Fruit fly (Drosophila melanogaster) whole organism, larva: ENCODE results near the gene LManII.

Experiments used
- noc ChIP-seq: fragments of 200-800 bp; sonication (Bioruptor generic); optimal IDR thresholded peaks from 3 replicates; lab custom pipeline; 2019; ENCODE audit warnings: missing biosample characterization, mild to moderate bottlenecking, missing genetic modification characterization, moderate library complexity

Gene LManII

DNA sequence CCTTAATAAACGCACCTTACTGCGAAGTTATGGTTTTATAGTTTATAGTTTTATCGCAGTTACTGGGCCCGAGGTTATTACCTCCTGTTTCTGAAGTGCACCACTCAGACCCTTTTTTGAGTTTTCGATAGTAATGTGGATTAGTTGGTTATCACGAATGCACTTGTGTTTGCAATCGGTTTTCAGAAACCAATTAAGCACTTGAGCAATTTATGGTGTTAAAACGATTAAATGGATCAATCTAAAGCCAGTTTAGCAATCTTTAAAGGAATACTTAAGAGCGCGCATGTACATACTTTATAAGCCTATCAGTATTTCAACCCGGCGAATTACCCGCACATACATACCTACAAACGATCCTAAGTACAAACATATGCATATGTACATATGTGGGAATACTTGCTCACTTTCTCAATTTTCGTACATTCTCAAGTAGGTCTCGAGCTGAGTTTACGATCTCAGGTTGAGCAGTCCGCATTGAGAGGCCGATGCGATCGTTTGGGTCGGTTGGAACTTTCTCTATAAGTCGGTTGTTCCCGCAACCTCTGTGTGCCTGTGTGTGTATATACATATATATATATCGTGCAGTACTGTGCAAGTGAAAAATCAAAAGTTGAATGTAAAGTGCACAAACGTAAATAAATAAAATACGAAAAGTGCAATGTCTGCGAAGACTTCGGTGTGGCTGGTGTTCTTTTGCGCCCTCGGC is at the start of gene LManII, which contains the start of gene LManI:
Gene LManII (plus strand): TSS at position 468 of the 709 bp plus-strand sequence.
Gene LManI (minus strand): TSS at position 51 of the 709 bp plus-strand sequence.
- TF ChIP-seq noc (tag; lab: Kevin White, UChicago) = no peak

DNA sequence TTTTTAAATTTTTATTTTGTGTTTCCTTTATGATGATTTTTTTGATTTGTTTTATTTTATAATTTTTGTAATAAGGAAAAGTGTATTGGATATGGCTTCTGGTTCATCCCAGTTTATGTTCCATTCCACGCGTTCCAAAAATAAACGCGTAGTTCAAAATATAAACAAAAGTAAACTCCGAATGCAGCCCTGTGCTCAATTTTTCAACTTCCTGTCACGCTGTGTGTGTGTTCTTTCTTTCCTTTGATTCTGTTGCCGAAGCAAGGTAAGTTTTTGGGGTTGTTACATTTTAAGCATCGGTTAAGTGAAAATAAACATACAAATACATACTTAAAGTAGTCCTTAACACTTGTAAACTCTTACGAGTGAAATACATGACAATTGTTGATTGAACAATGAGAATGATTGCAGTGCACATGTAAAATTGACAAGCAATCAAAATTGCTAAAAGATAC is 49.3 kb upstream of the LManII start, which contains the start of the genes Ip259 and RpS27A:
Gene Ip259 (plus strand): TSS at position 231 of the 455 bp plus-strand sequence.
Gene RpS27A (plus strand): TSS at position 231 of the 455 bp plus-strand sequence.
- TF ChIP-seq noc (tag; lab: Kevin White, UChicago) = no peak

DNA sequence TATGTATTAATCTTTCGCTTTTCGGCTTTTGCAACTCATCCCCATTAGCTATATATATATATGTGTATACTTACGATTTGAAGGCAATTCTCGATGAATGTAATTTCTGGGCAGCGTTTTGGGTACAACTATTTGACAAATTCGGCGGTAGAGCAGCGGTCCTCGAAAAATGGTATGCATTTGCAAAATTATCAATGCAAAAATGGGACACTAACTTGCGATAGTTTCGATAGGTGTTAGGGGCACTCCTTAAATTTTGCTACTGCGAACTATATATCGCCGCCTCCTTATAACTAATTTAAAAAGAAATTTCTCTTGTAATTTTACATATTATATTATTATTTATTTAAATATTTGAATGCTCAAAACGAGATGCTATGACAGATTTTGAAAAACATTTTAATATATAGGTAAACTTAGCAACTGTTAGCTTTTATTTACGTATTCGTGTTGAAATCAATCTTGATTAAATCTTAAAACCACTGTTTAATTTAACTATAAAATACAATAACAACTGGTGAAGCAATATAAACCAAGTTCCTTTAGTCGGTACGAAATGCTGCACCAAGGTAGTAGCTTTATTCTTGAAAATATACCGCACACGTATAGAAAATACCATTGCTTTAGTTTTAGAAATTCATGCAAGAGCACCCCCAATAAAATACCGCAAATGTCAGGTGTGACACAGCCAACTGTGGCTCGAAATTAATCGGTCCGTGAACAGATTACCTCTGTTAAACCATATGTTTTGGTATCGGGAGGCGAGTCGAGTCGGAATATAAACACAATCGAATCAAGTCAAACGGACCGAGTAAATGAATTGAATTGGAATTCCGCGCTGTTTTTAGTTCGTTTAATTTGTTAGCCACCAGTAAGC is 44.0 kb upstream of the LManII start, which contains the start of the genes CG5355 and Klp31E:
Gene CG5355 (minus strand): TSS at position 213 of the 877 bp plus-strand sequence.
Gene Klp31E (plus strand): TSS at position 767 of the 877 bp plus-strand sequence.
- no peak for TF ChIP-seq noc (tag; lab: Kevin White, UChicago)

DNA sequence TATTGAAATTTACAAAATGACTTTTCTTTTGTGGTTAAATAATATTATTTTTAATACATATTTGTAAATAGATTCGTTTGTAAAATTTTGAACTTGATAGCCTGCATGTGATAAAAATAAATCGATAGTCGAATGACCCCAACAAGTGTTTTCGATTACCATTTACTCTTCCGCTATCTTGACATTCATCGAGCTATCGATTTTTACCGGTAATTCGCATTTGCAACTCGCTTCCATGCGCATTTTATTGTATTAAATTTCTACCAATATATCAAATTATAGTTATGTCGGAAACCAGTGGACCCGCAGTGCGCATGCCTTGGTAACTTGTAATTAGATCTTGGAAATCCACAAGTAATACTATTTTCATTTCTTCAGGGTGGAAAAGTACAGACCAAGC is 38.5 kb upstream of the LManII start, which contains the start of gene RfC3:
Gene RfC3 (plus strand): TSS at position 210 of the 400 bp plus-strand sequence.
- no peak for TF ChIP-seq noc (tag; lab: Kevin White, UChicago)

DNA sequence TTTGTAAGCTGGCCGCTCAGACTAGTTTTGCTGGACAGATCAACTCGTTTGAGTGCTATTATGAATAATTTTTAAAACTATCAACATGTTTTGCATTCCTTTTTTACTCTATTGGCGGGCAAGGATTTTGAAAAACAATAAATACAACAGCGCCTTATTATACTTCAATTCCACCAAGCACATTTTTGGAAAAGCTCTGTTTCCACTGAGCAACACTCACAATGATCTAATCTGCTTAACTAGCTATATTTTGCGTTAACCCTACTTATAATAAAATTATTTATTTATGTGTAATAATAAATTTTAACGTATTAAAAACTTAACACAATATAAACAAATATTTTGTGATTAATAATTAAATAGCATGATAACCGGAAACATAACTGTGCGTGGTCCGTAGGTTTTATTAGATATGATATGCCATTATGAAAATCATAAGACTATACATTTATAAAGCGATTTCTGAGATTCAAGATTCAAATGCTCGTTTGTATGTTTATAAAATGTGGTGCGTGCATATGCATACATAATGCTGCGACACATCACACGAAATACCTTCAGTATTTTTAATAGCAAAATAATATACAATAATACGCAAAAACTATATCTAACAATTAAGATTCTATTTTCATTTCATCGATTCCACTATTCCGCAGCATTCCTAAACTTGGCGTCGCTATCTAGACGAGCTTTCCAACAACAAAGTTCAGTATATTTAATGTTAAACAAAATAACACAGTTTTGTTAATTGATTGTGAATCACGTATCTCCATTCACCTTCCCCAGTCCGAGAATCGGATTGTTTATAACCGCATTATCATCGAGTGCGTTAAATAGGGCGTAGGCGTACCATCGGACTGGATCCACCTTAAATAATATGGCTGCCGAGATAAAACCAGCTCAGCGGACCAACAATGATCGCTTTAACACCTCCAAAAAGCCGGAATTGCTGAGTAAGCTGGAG is 34.5 kb upstream of the LManII start, which contains the start of the genes pie and Wdfy2:
Gene pie (minus strand): TSS at position 138 of the 964 bp plus-strand sequence.
Gene Wdfy2 (plus strand): TSS at position 649 of the 964 bp plus-strand sequence.
- TF ChIP-seq noc (tag; lab: Kevin White, UChicago) = no peak

DNA sequence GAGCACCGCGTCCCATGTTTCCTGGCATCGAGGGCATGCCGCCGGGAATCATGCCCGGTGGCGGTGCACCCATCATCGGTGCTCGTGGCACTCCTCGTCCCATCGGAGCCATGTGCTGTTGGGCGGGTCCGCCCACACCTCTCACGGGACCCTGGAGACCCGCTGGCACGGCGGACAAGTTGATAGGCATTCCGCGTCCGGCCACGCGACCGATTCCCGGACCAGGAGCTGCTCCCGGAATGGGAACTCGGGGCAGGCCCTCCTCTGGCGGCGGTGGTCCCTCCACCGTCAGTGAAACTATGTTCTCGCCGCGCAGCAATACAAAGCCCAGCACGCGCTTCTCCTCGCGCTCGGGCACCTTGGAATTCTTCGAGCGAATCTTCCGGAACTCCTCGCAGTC is 31.9 kb upstream of the LManII start:
- TF ChIP-seq noc (tag; lab: Kevin White, UChicago) = no peak

DNA sequence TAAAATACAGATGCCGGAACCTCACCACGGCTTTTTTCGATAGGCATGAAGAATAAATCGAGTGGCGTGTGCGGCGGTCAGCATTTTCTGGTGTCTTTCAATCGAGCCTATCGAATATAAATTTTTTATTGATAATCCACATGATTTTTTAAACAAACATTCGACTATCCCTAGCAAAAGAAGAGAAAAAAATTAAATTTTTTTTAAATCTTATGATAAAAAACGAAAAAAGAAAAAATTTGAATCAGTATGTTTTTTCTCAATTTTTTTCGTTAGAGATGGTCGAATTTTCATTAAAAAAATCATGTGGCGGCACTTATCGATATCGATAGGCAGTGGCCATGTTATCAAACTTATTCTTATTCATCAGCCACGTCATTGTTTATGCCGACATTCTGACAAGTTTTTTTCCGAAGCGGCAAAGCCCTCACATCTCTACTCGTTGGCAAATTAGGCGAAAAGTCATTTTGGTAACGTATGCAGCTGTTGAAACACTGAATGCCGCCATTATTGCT is 30.9 kb upstream of the LManII start, which contains the start of the genes SmB and KdelR:
Gene SmB (minus strand): TSS at position 94 of the 515 bp plus-strand sequence.
Gene KdelR (plus strand): TSS at position 354 of the 515 bp plus-strand sequence.
- no peak for TF ChIP-seq noc (tag; lab: Kevin White, UChicago)

DNA sequence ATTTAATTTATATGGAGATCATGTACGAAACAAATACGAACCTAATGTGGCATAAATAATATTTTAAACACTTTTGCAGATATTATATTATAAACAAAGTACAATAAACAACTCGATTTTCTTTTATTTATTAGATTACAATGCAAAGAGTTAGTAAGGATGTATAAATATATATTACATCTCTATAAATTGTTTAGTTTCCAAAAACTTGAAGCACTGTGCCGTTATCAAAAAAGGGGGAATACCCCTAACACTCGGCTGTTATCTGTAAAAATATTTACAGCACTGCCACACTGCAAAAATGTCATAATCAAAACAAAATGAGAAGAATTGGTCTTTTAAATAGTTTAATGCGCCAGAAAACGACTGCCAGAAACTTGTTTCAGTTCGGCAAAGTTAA is 28.9 kb upstream of the LManII start, which contains the start of gene CG5188:
Gene CG5188 (plus strand): TSS at position 302 of the 400 bp plus-strand sequence.
- TF ChIP-seq noc (tag; lab: Kevin White, UChicago) = peak; percentile 8

DNA sequence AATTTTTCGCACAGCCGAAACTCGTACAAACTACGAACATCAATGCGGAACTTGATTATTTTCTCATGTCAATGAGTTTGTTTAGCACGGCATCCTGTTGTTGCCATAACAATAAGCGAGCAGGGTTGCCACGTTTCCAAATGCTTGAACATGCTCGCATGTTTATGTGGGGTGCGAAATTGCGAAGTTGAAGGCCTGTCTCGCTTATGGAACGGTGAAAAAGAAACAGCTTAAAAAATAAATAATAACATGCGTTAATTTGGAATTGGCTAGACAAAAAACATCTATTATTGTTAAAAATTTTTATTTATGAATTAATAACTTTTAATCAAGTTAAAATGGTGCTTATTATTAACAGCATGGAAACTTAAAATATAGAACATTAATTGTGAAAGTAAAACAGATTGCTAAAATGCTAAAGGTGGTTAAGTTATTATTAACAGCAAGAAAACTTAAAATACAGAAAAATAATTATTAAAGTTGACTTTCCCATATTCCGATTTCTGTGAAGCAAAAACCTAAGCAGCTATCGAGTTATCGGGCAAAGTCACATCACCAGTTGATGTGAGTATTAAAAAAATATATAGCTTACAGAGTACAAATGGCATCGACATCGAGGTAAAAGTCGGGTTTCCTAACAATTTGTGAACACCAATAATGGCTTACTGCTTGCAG is 26.5 kb upstream of the LManII start, which contains the start of the genes Bug22 and TfIIB:
Gene Bug22 (minus strand): TSS at position 117 of the 675 bp plus-strand sequence.
Gene TfIIB (plus strand): TSS at position 537 of the 675 bp plus-strand sequence.
- TF ChIP-seq noc (tag; lab: Kevin White, UChicago) = no peak

DNA sequence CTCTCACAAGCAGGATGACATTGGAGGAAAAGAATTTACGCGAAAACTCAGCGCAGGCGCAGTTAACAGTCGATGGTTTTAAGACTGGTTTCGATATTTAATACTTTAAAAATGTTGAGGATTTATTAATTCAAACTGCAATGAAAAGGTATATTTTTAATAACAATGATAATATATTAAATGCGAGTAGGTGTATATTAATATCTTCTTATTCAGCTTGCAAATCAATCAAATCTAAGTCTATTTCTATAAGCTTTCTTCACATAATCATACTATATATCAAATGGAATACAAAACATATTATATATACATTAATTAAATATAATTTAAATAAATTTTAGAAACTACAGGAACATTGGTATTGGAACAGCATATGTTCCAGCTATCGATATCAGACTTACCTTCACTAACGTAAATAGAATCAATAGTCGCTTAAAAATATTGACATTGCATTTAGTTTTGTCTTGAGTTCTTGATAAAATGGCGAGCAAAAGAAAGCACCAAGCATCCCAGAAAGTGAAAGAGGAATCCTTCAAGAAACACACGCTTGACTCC is 21.8 kb upstream of the LManII start, which contains the start of the genes TBC1D16 and holn1:
Gene TBC1D16 (minus strand): TSS at position 51 of the 555 bp plus-strand sequence.
Gene holn1 (plus strand): TSS at position 390 of the 555 bp plus-strand sequence.
- no peak for TF ChIP-seq noc (tag; lab: Kevin White, UChicago)

DNA sequence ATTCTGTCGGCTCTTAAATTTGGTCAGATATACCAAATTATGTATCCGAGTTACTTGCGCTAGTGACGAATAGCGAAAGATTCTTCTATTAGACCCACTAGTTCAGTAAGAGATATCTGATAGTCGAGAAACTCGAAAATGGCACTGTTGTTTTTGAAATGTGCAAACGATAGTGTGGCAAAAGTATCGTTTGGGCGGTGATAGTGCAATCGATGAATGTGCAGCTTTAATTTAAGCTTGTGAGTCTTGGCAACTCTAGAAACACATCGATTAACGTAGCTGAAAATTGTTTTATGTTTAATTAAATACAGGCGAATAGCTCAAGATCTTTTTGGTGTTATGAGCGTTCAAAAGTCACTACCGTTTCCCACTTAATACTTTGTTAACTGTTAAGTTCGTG is 20.1 kb upstream of the LManII start, which contains the start of gene STUB1:
Gene STUB1 (plus strand): TSS at position 232 of the 400 bp plus-strand sequence.
- TF ChIP-seq noc (tag; lab: Kevin White, UChicago) = no peak

DNA sequence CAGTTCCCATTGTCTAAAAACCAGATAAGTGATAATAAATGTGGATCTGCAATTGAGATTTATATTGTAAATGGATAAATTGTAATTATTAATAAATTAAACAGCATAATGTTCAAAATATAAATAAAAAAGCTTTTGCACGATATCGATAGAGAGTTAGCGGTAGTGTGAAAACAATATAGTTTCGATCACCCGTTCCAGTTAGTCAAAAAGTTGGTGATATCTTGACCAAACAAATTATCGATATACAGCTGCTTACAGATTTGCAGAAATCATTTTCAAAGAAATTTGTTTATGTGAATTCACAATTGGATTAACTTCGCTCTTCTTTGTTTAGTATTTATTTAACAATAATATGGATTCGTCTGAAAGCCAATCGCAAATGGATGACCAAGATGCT is 18.3 kb upstream of the LManII start, which contains the start of gene Nse4:
Gene Nse4 (plus strand): TSS at position 267 of the 400 bp plus-strand sequence.
- TF ChIP-seq noc (tag; lab: Kevin White, UChicago) = no peak
